In the genomic region with DNA sequence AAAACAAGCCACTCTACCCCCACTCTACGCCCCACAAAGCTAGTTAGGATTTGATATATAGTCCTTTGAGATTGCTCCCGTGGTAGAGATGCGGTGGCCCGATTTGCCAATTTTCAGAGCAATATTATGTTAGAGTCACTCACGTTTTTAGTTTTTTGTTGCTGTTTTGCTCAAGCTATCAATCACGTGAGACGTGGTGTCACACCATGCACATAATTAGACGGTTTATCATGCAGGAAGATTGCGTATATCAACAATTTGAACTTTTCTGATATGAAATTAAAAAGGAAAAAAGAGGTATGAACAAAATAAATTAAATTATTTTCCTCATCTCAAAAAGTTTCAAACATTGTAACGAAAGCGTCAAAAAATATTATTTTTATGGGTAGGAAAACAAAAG, we compare ENCODE assay signal across 5 worm cellular contexts.
TF ChIP-seq lines count a peak whose summit lies in the region.

No protein-coding gene starts in this region.

TF ChIP-seq in whole organism, L1 larva, 84 proteins besides CTCF, POLR2A, EP300 and RAD21:
- peak in 1 of 2 experiments; percentile 20 for TF ChIP-seq lin-35 (GFP tag; optimal IDR thresholded peaks at IDR 0.05; lab: Kevin White, UChicago)
- TF ChIP-seq lin-15B (tag; optimal IDR thresholded peaks at IDR 0.05; lab: Kevin White, UChicago) = no peak
- peak; percentile 73 for TF ChIP-seq elt-2 (tag; optimal IDR thresholded peaks at IDR 0.05; lab: Kevin White, UChicago)
- peak; percentile 19 for TF ChIP-seq fkh-8 (tag; optimal IDR thresholded peaks at IDR 0.05; lab: Kevin White, UChicago)
- TF ChIP-seq ceh-8 (GFP tag; optimal IDR thresholded peaks at IDR 0.05; lab: Kevin White, UChicago) = peak; percentile 18
- peak; percentile 11 for TF ChIP-seq nhr-20 (tag; optimal IDR thresholded peaks at IDR 0.05; lab: Kevin White, UChicago)
- no peak for TF ChIP-seq nhr-12 (tag; optimal IDR thresholded peaks at IDR 0.05; lab: Kevin White, UChicago)
- peak; percentile 39 for TF ChIP-seq nhr-71 (tag; optimal IDR thresholded peaks at IDR 0.05; lab: Kevin White, UChicago)

TF ChIP-seq in whole organism, L2 larva, 48 proteins besides CTCF, POLR2A, EP300 and RAD21:
- TF ChIP-seq nhr-21 (tag; optimal IDR thresholded peaks at IDR 0.05; lab: Kevin White, UChicago) (no peak), crh-2 (tag; optimal IDR thresholded peaks at IDR 0.05; lab: Kevin White, UChicago) (peak; percentile 7)

TF ChIP-seq in whole organism, L3 larva, 47 proteins besides CTCF, POLR2A, EP300 and RAD21:
- TF ChIP-seq pha-4 (tag; optimal IDR thresholded peaks at IDR 0.05; lab: Kevin White, UChicago) (peak; percentile 30), unc-39 (tag; optimal IDR thresholded peaks at IDR 0.05; lab: Kevin White, UChicago) (no peak), elt-2 (tag; optimal IDR thresholded peaks at IDR 0.05; lab: Kevin White, UChicago) (peak; percentile 70)
TF ChIP-seq in whole organism, L3 larva: peak in this region for 2.

TF ChIP-seq in whole organism, L4 larva, 104 proteins besides CTCF, POLR2A, EP300 and RAD21:
- TF ChIP-seq F44E2.7 (GFP tag; IDR thresholded peaks at IDR 0.05; lab: Robert Waterston, UW) (no peak), madf-9 (GFP tag; conservative IDR thresholded peaks at IDR 0.05; lab: Robert Waterston, UW) (no peak), Y105C5A.15 (GFP tag; IDR thresholded peaks at IDR 0.05; lab: Robert Waterston, UW) (no peak), hlh-30 (tag; optimal IDR thresholded peaks at IDR 0.05; lab: Kevin White, UChicago; ENCODE audit: insufficient read depth) (peak; percentile 55), dve-1 (tag; optimal IDR thresholded peaks at IDR 0.05; lab: Kevin White, UChicago; ENCODE audit: insufficient read depth) (peak; percentile 62), hlh-11 (tag; optimal IDR thresholded peaks at IDR 0.05; lab: Kevin White, UChicago) (peak; percentile 38), daf-16 (GFP tag; optimal IDR thresholded peaks at IDR 0.05; lab: Kevin White, UChicago) (no peak), daf-16 (tag; optimal IDR thresholded peaks at IDR 0.05; lab: Kevin White, UChicago) (peak; percentile 59), F37D6.2 (tag; optimal IDR thresholded peaks at IDR 0.05; lab: Kevin White, UChicago) (no peak), dmd-6 (GFP tag; IDR thresholded peaks at IDR 0.05; lab: Robert Waterston, UW) (peak; percentile 78), hmg-1.1 (GFP tag; IDR thresholded peaks at IDR 0.05; lab: Robert Waterston, UW) (no peak), aha-1 (tag; lab: Kevin White, UChicago) (no peak)

TF ChIP-seq in whole organism, young adult, 124 proteins besides CTCF, POLR2A, EP300 and RAD21:
- TF ChIP-seq nhr-80 (tag; optimal IDR thresholded peaks at IDR 0.05; lab: Kevin White, UChicago) (peak; percentile 51), sea-2 (GFP tag; IDR thresholded peaks at IDR 0.05; lab: Robert Waterston, UW) (no peak)
